Worm (Caenorhabditis elegans) whole organism, early embryonic: ENCODE measurements around the gene F13E6.1.

Experiments
- B0310.2 ChIP-seq: sonication (generic microtip); optimal IDR thresholded peaks from 2 replicates; lab custom pipeline; 2016; ENCODE audit warnings: mild to moderate bottlenecking, missing genetic modification characterization, missing compliant biosample characterization
- F13C5.2 ChIP-seq: sonication (generic microtip); optimal IDR thresholded peaks from 2 replicates; lab custom pipeline; 2017; ENCODE audit warnings: mild to moderate bottlenecking, missing genetic modification characterization, inconsistent platforms, missing compliant biosample characterization
- aly-1 ChIP-seq: sonication (generic microtip); optimal IDR thresholded peaks from 2 replicates; lab custom pipeline; 2016; ENCODE audit warnings: missing genetic modification characterization, missing compliant biosample characterization
- ama-1 ChIP-seq: fragments of 150-350 bp; optimal IDR thresholded peaks from 2 replicates; lab custom pipeline; 2014
- ceh-13 ChIP-seq: fragments of 200-800 bp; sonication (Bioruptor generic); optimal IDR thresholded peaks from 2 replicates; lab custom pipeline; 2018; ENCODE audit warnings: mild to moderate bottlenecking, missing genetic modification characterization, missing compliant biosample characterization
- ceh-36 ChIP-seq: sonication (generic microtip); optimal IDR thresholded peaks from 2 replicates; lab custom pipeline; 2016; ENCODE audit warnings: missing genetic modification characterization, inconsistent platforms, missing compliant biosample characterization
- ets-7 ChIP-seq: sonication (generic microtip); optimal IDR thresholded peaks from 2 replicates; lab custom pipeline; 2016; ENCODE audit warnings: missing genotype, missing genetic modification characterization, missing compliant biosample characterization
- flt-1 ChIP-seq: fragments of 200-800 bp; sonication (Bioruptor generic); IDR thresholded peaks from 2 replicates; pipeline ENCODE4 v1.3.6; 2022; ENCODE audit warnings: missing genetic modification characterization, missing compliant biosample characterization
- hmbx-1 ChIP-seq: sonication (generic microtip); optimal IDR thresholded peaks from 2 replicates; lab custom pipeline; 2016; ENCODE audit warnings: mild to moderate bottlenecking, missing genetic modification characterization, missing compliant biosample characterization
- hmg-4 ChIP-seq: fragments of 200-800 bp; sonication (Bioruptor generic); optimal IDR thresholded peaks from 2 replicates; lab custom pipeline; 2018; ENCODE audit warnings: mild to moderate bottlenecking, missing genetic modification characterization, missing compliant biosample characterization
- hnd-1 ChIP-seq: sonication (generic microtip); optimal IDR thresholded peaks from 2 replicates; lab custom pipeline; 2016; ENCODE audit warnings: missing genetic modification characterization, missing compliant biosample characterization
- pes-1 ChIP-seq: fragments of 200-800 bp; sonication (Bioruptor generic); IDR thresholded peaks from 2 replicates; pipeline ENCODE4 v1.3.6; 2022; ENCODE audit warnings: missing genetic modification reagents, missing genetic modification characterization, missing compliant biosample characterization
- scrt-1 ChIP-seq: fragments of 200-800 bp; sonication (Bioruptor generic); IDR thresholded peaks from 2 replicates; pipeline ENCODE4 v1.3.6; 2022; ENCODE audit warnings: missing genetic modification characterization, missing compliant biosample characterization
- sea-1 ChIP-seq: fragments of 200-800 bp; sonication (Bioruptor generic); conservative IDR thresholded peaks from 2 replicates; pipeline ENCODE4 v1.3.6; 2022; ENCODE audit warnings: missing genetic modification characterization, missing compliant biosample characterization
- tbx-11 ChIP-seq: fragments of 200-800 bp; sonication (Bioruptor generic); IDR thresholded peaks from 2 replicates; pipeline ENCODE4 v1.3.6; 2022; ENCODE audit warnings: missing genetic modification characterization, missing compliant biosample characterization
- tbx-37 ChIP-seq: fragments of 200-800 bp; sonication (Bioruptor generic); conservative IDR thresholded peaks from 2 replicates; pipeline ENCODE4 v1.3.6; 2022; ENCODE audit warnings: missing genetic modification reagents, missing genetic modification characterization, missing compliant biosample characterization
- tra-4 ChIP-seq: sonication (generic microtip); optimal IDR thresholded peaks from 2 replicates; lab custom pipeline; 2017; ENCODE audit warnings: missing genetic modification characterization, missing compliant biosample characterization

The F13E6.1 gene

DNA sequence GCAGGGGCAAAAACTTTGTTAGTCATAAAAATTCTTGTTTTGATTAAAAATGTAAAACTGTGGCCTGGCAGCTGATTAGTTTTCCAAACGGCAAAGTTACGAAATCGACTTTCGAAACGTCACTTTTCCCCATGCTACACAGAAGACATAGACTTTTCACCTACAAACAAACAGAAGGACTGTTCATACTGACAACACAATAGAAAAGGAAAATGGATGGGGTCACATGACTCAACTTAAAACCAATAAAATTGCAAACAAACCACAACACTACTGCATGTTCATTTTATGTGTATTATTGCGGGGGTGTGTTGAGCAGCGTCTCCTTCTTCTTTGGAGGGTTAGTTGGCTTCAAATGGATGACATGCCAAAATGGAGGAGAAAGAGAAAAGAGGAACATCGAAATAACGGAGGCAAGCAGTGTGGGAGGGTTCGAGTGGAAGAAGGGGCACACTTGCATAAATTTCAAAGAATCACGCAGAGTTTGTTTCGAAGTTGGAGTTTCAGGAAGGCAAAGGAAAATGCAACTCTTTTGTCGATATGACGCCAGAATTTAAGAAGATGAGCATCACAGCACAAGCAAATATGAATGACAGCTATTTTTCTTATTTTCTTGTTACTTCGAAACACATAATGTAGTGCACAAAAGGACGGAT is 1.3 kb upstream of the F13E6.1 start:
- TF ChIP-seq hmg-4 (GFP tag; lab: Kevin White, UChicago) (no peak), flt-1 (GFP tag; lab: Robert Waterston, UW) (no peak), F13C5.2 (tag; lab: Kevin White, UChicago) (no peak), tbx-11 (GFP tag; lab: Robert Waterston, UW) (no peak), scrt-1 (no peak)

DNA sequence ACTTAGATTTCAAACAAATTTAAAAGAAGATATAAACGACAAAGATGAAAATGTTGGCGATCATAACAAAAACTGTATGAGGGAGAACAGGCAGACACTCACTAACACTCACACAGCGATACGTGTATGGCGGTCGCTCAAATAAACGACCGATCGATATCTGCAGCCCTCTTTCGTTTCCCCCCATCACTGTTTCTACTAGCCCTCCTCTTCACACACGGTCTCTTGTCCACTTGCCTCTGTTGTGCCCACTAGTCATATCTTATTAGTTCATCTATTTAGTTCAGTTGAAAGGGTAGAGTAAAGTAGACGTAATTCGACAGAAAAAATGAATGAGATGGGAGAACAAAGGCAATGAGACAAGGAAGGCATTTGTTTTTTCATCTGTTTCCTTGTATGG is 643 bp upstream of the F13E6.1 start:
- TF ChIP-seq ceh-36 (tag; lab: Kevin White, UChicago) (no peak), hmg-4 (GFP tag; lab: Kevin White, UChicago) (peak; percentile 56), flt-1 (GFP tag; lab: Robert Waterston, UW) (0 out of 2 replicates have a peak, but pooled peaks have one; percentile 25)

DNA sequence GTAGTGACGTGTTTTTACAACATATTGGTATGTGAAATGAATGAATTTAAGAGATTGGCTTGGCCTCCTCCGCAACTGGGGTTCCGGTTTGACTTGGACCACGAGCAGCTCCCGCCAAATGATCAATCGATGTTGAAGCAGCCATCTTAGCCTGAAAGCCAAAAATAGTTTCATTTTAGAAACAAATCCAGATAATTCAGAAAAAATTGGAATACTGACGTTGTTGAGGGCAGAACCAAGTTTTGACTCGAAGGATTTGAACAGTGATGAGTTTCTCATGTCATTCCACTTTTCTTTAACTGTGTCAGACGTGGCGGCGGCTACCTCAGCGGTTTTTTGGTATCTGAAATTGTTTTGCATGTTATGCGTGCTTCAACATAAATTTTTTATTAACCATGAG is 957 bp downstream of the F13E6.1 start:
- TF ChIP-seq hmbx-1 (tag; lab: Kevin White, UChicago) = no peak
- no peak for TF ChIP-seq tra-4 (tag; lab: Kevin White, UChicago)
- no peak for TF ChIP-seq tbx-11 (GFP tag; lab: Robert Waterston, UW)
- no peak for TF ChIP-seq aly-1
- no peak for TF ChIP-seq flt-1 (GFP tag; lab: Robert Waterston, UW)
- TF ChIP-seq ceh-13 (GFP tag; lab: Kevin White, UChicago) = no peak
- TF ChIP-seq ceh-36 (tag; lab: Kevin White, UChicago) = no peak
- TF ChIP-seq hmg-4 (GFP tag; lab: Kevin White, UChicago) = no peak
- TF ChIP-seq F13C5.2 (tag; lab: Kevin White, UChicago) = no peak

DNA sequence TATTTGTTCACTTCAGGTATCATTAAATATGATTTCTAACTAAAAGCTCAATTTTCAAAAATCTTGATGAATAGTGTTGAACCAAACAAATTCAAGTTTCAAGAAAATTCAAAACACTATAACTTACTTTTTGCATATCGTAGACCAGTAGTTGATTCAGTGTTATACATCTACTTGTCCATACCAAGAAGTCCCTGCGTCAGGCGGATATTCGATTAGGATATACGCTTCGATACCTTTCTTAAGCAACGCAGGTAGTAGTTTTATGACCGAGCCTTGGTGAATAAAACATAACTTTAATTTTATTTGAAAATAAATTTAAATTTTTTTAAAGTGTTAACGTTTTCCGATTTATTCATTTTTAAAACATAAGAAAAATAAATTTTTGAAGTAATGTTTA is 1.5 kb downstream of the F13E6.1 start:
- TF ChIP-seq tra-4 (tag; lab: Kevin White, UChicago) (no peak), F13C5.2 (tag; lab: Kevin White, UChicago) (no peak), sea-1 (GFP tag; lab: Robert Waterston, UW) (no peak), aly-1 (no peak), ceh-13 (GFP tag; lab: Kevin White, UChicago) (no peak), ets-7 (no peak), flt-1 (GFP tag; lab: Robert Waterston, UW) (no peak)

DNA sequence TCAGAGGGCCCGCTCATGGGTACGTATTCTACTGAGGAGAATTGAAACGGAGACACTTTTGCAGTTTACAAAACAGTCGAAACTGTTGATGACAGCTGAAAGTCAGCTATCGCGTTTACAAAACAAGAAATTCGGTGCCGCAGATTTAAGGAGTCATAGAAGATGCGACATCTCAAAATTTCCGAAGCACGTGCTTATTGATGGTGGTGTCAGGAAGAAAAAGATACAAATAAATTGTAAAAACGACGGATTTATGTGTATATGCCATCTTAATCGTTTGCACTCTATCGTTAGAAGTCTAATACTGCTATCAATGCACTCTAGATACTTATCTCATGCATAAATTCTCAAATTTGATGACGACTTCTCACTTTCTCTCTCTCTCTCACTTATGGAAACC is 2.7 kb downstream of the F13E6.1 start, which contains the start of gene F13E6.2:
Gene F13E6.2, minus strand, starts transcription at position 101 of the 400 bp plus-strand sequence.
- no peak for TF ChIP-seq tbx-11 (GFP tag; lab: Robert Waterston, UW)
- no peak for TF ChIP-seq ets-7
- no peak for TF ChIP-seq flt-1 (GFP tag; lab: Robert Waterston, UW)
- TF ChIP-seq ama-1 (lab: Kevin White, UChicago) = no peak
- TF ChIP-seq pes-1 = no peak
- no peak for TF ChIP-seq tbx-37 (GFP tag; lab: Robert Waterston, UW)
- no peak for TF ChIP-seq ceh-13 (GFP tag; lab: Kevin White, UChicago)
- no peak for TF ChIP-seq sea-1 (GFP tag; lab: Robert Waterston, UW)
- TF ChIP-seq hmg-4 (GFP tag; lab: Kevin White, UChicago) = no peak
- no peak for TF ChIP-seq hnd-1 (tag; lab: Kevin White, UChicago)
- no peak for TF ChIP-seq hmbx-1 (tag; lab: Kevin White, UChicago)
- no peak for TF ChIP-seq scrt-1
- TF ChIP-seq ceh-36 (tag; lab: Kevin White, UChicago) = no peak
- TF ChIP-seq F13C5.2 (tag; lab: Kevin White, UChicago) = no peak
- no peak for TF ChIP-seq aly-1
- TF ChIP-seq tra-4 (tag; lab: Kevin White, UChicago) = no peak
- TF ChIP-seq B0310.2 (tag; lab: Kevin White, UChicago) = no peak

DNA sequence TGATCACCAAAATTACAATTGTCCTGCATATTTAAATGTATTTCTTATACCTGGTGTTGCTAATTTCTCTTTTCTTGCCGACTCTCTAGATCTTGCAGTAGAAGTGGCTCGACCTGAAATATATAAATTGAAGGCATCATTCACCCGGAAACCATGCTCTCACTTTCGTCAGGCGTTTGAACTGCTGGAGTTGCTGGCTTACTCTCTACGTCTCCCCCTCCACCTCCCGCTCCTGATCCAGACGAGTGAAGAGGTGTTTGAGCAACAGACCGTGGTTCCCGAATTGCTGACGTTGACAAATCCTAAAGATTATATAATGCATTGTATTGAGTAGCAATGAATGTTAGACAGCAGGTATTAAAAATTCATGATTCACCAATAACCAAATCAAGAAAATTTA is 6.7 kb downstream of the F13E6.1 start:
- TF ChIP-seq hmbx-1 (tag; lab: Kevin White, UChicago) = no peak
- TF ChIP-seq tbx-11 (GFP tag; lab: Robert Waterston, UW) = no peak
- TF ChIP-seq aly-1 = no peak
- no peak for TF ChIP-seq ceh-36 (tag; lab: Kevin White, UChicago)
- no peak for TF ChIP-seq B0310.2 (tag; lab: Kevin White, UChicago)
- no peak for TF ChIP-seq sea-1 (GFP tag; lab: Robert Waterston, UW)
- no peak for TF ChIP-seq flt-1 (GFP tag; lab: Robert Waterston, UW)
- TF ChIP-seq tra-4 (tag; lab: Kevin White, UChicago) = no peak
- TF ChIP-seq scrt-1 = no peak
- TF ChIP-seq ama-1 (lab: Kevin White, UChicago) = no peak
- TF ChIP-seq hmg-4 (GFP tag; lab: Kevin White, UChicago) = no peak

DNA sequence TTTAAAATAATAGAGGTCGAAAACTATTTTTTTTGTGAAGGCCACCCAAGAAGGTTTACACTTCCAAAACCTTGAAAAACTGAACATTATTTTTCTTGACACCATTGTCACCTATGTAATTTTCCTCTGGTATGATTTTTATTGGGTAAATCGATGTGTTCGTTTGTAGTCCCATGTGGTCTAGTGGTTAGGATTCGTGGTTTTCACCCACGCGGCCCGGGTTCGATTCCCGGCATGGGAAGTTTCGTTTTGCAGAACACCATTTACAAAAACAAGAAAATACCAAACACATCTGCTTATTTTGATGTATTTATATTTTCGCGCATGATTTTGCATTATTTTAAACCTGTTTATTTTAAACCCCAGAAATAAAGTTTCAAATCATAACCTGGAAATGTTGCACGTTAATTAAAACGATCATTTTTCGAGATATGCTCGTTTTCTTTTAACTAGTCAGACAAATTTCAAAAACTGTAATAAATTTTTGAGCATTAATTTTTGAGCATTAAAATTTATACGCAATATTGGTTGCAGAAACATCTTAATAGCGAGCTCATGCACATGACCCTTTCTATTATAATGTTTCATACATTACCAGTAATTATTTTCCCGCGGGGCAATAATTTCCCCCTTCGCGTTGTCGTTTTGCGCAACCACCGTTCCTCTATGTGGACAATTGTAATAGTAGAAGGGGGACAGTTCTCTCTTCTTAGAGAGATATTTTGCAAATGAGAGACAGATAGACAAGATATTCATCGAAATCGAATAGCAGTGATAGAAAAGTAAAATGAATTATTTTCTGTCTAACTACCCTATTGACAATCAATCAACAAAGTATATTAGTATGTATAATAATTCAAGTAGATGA is 9.3 kb downstream of the F13E6.1 start:
- TF ChIP-seq sea-1 (GFP tag; lab: Robert Waterston, UW) = no peak
- TF ChIP-seq tbx-37 (GFP tag; lab: Robert Waterston, UW) = no peak
- no peak for TF ChIP-seq ceh-36 (tag; lab: Kevin White, UChicago)
- TF ChIP-seq tra-4 (tag; lab: Kevin White, UChicago) = no peak
- TF ChIP-seq ets-7 = no peak
- TF ChIP-seq ceh-13 (GFP tag; lab: Kevin White, UChicago) = no peak
- no peak for TF ChIP-seq B0310.2 (tag; lab: Kevin White, UChicago)
